Fruit fly (Drosophila melanogaster) whole organism, embryonic: ENCODE results near the gene CG44405.
A peak's percentile ranks its signal among the peaks of the same experiment; 100 is the strongest.

Experiments used
- Atf3 ChIP-seq: fragments of 200-800 bp; sonication (Bioruptor generic); optimal IDR thresholded peaks from 3 replicates; lab custom pipeline; 2016; ENCODE audit warnings: missing biosample characterization, missing genetic modification characterization
- B-H2 ChIP-seq: fragments of 200-800 bp; sonication (Bioruptor generic); optimal IDR thresholded peaks from 2 replicates; lab custom pipeline; 2018; ENCODE audit warnings: missing biosample characterization, mild to moderate bottlenecking, missing genetic modification characterization
- Blimp-1 ChIP-seq: fragments of 200-800 bp; sonication (Bioruptor generic); optimal IDR thresholded peaks from 3 replicates; lab custom pipeline; 2018; ENCODE audit warnings: missing biosample characterization, missing genetic modification characterization, mild to moderate bottlenecking, moderate library complexity, missing genetic modification reagents
- CG10147 ChIP-seq: fragments of 200-800 bp; sonication (Bioruptor generic); optimal IDR thresholded peaks from 2 replicates; lab custom pipeline; 2019; ENCODE audit warnings: missing biosample characterization, mild to moderate bottlenecking, missing genetic modification characterization, moderate library complexity
- CG10431 ChIP-seq: fragments of 200-800 bp; sonication (Bioruptor generic); optimal IDR thresholded peaks from 3 replicates; lab custom pipeline; 2018; ENCODE audit warnings: missing biosample characterization, mild to moderate bottlenecking, missing genetic modification characterization
- CG12104 ChIP-seq: fragments of 200-800 bp; sonication (Bioruptor generic); optimal IDR thresholded peaks from 3 replicates; lab custom pipeline; 2016; ENCODE audit warnings: missing biosample characterization, missing genetic modification characterization
- CG12236 ChIP-seq: fragments of 200-800 bp; sonication (Bioruptor generic); optimal IDR thresholded peaks from 2 replicates; lab custom pipeline; 2016; ENCODE audit warnings: missing biosample characterization, missing genetic modification characterization
- CG12391 ChIP-seq: fragments of 200-800 bp; sonication (Bioruptor generic); optimal IDR thresholded peaks from 3 replicates; lab custom pipeline; 2018; ENCODE audit warnings: missing biosample characterization, mild to moderate bottlenecking, missing genetic modification characterization, moderate library complexity
- CG12659 ChIP-seq: fragments of 200-800 bp; sonication (Bioruptor generic); optimal IDR thresholded peaks from 3 replicates; lab custom pipeline; 2017; ENCODE audit warnings: mild to moderate bottlenecking, missing biosample characterization, missing genetic modification reagents, missing genetic modification characterization
- CG14667 ChIP-seq: fragments of 200-800 bp; sonication (Bioruptor generic); IDR thresholded peaks from 2 replicates; pipeline ENCODE4 v1.3.6; 2022; ENCODE audit warnings: missing biosample characterization, missing genetic modification characterization
- CG17361 ChIP-seq: fragments of 200-800 bp; sonication (Bioruptor generic); IDR thresholded peaks from 3 replicates; pipeline ENCODE4 v1.3.6; 2022; ENCODE audit warnings: missing biosample characterization, missing genetic modification characterization
- CG18764 ChIP-seq: fragments of 200-800 bp; sonication (Bioruptor generic); optimal IDR thresholded peaks from 3 replicates; lab custom pipeline; 2016; ENCODE audit warnings: missing biosample characterization, missing genetic modification characterization
- CG2202 ChIP-seq: fragments of 200-800 bp; sonication (Bioruptor generic); optimal IDR thresholded peaks from 2 replicates; lab custom pipeline; 2018; ENCODE audit warnings: missing biosample characterization, mild to moderate bottlenecking, missing genetic modification characterization
- CG3163 ChIP-seq: fragments of 200-800 bp; sonication (Bioruptor generic); optimal IDR thresholded peaks from 3 replicates; lab custom pipeline; 2016; ENCODE audit warnings: missing biosample characterization, missing genetic modification characterization
- CG34376 ChIP-seq: fragments of 200-800 bp; sonication (Bioruptor generic); optimal IDR thresholded peaks from 2 replicates; lab custom pipeline; 2018; ENCODE audit warnings: missing biosample characterization, mild to moderate bottlenecking, missing genetic modification characterization
- CG4424 ChIP-seq: fragments of 200-800 bp; sonication (Bioruptor generic); optimal IDR thresholded peaks from 3 replicates; lab custom pipeline; 2016; ENCODE audit warnings: missing biosample characterization, missing genetic modification characterization
- CG9797 ChIP-seq: fragments of 200-800 bp; sonication (Bioruptor generic); optimal IDR thresholded peaks from 3 replicates; lab custom pipeline; 2018; ENCODE audit warnings: missing biosample characterization, mild to moderate bottlenecking, missing genetic modification characterization
- CkIIα-i1 ChIP-seq: fragments of 200-800 bp; sonication (Bioruptor generic); IDR thresholded peaks from 2 replicates; pipeline ENCODE4 v1.3.6; 2022; ENCODE audit warnings: missing biosample characterization, missing genetic modification characterization
- Dip2 ChIP-seq: fragments of 200-800 bp; sonication (Bioruptor generic); IDR thresholded peaks from 2 replicates; pipeline ENCODE4 v1.3.6; 2022; ENCODE audit warnings: missing biosample characterization, missing genetic modification characterization
- Dref ChIP-seq: fragments of 200-800 bp; sonication (Bioruptor generic); IDR thresholded peaks from 2 replicates; pipeline ENCODE4 v1.3.6; 2022; ENCODE audit warnings: missing biosample characterization, missing genetic modification characterization
- Fer1 ChIP-seq: fragments of 200-800 bp; sonication (Bioruptor generic); optimal IDR thresholded peaks from 2 replicates; lab custom pipeline; 2017; ENCODE audit warnings: missing biosample characterization, mild to moderate bottlenecking, missing genetic modification characterization
- Gug ChIP-seq: fragments of 200-800 bp; sonication (Bioruptor generic); IDR thresholded peaks from 4 replicates; pipeline ENCODE4 v1.3.6; 2022; ENCODE audit warnings: missing biosample characterization, missing genetic modification characterization
- H2.0 ChIP-seq: fragments of 200-800 bp; sonication (Bioruptor generic); IDR thresholded peaks from 2 replicates; pipeline ENCODE4 v1.3.6; 2022; ENCODE audit warnings: missing biosample characterization, missing genetic modification characterization
- HLH4C ChIP-seq: fragments of 200-800 bp; sonication (Bioruptor generic); IDR thresholded peaks from 3 replicates; pipeline ENCODE4 v1.3.6; 2022; ENCODE audit warnings: missing biosample characterization, missing genetic modification characterization; ENCODE audit not compliant: partially characterized antibody
- Lhr ChIP-seq: fragments of 200-800 bp; sonication (Bioruptor generic); optimal IDR thresholded peaks from 3 replicates; lab custom pipeline; 2017; ENCODE audit warnings: mild to moderate bottlenecking, missing biosample characterization, missing genetic modification reagents, missing genetic modification characterization
- MTF-1 ChIP-seq: fragments of 200-800 bp; sonication (Bioruptor generic); optimal IDR thresholded peaks from 2 replicates; lab custom pipeline; 2018; ENCODE audit warnings: missing biosample characterization, mild to moderate bottlenecking, missing genetic modification characterization, borderline replicate concordance
- NC2α ChIP-seq: fragments of 200-800 bp; sonication (Bioruptor generic); optimal IDR thresholded peaks from 2 replicates; lab custom pipeline; 2016; ENCODE audit warnings: missing biosample characterization, missing genetic modification characterization
- NC2β ChIP-seq: fragments of 200-800 bp; sonication (Bioruptor generic); optimal IDR thresholded peaks from 2 replicates; lab custom pipeline; 2016; ENCODE audit warnings: missing biosample characterization, missing genetic modification characterization
- Nf-YB ChIP-seq: fragments of 200-800 bp; sonication (Bioruptor generic); optimal IDR thresholded peaks from 3 replicates; lab custom pipeline; 2019; ENCODE audit warnings: missing biosample characterization, mild to moderate bottlenecking, missing genetic modification characterization, moderate library complexity
- Pdp1 ChIP-seq, 2 experiments: fragments of 200-800 bp; sonication (Bioruptor generic); optimal IDR thresholded peaks; 3 replicates each; lab custom pipeline; 2016; ENCODE audit warnings: missing biosample characterization in 2 of 2, missing genetic modification characterization in 2 of 2, mild to moderate bottlenecking in 1 of 2, moderate library complexity in 1 of 2
- Poxn ChIP-seq: fragments of 200-800 bp; sonication (Bioruptor generic); IDR thresholded peaks from 2 replicates; pipeline ENCODE4 v1.3.6; 2022; ENCODE audit warnings: missing biosample characterization, missing genetic modification characterization
- Ravus ChIP-seq: fragments of 200-800 bp; sonication (Bioruptor generic); IDR thresholded peaks from 2 replicates; pipeline ENCODE4 v1.3.6; 2022; ENCODE audit warnings: missing biosample characterization, missing genetic modification characterization
- Xbp1 ChIP-seq: fragments of 200-800 bp; sonication (Bioruptor generic); optimal IDR thresholded peaks from 3 replicates; lab custom pipeline; 2016; ENCODE audit warnings: missing biosample characterization, mild to moderate bottlenecking, missing genetic modification characterization
- Xrp1 ChIP-seq: fragments of 200-800 bp; sonication (Bioruptor generic); IDR thresholded peaks from 2 replicates; pipeline ENCODE4 v1.3.6; 2022; ENCODE audit warnings: missing biosample characterization, missing genetic modification characterization
- bigmax ChIP-seq: fragments of 200-800 bp; sonication (Bioruptor generic); optimal IDR thresholded peaks from 2 replicates; lab custom pipeline; 2018; ENCODE audit warnings: missing biosample characterization, mild to moderate bottlenecking, missing genetic modification characterization
- br ChIP-seq: fragments of >200 bp; optimal IDR thresholded peaks from 2 replicates; lab custom pipeline; 2017
- cato ChIP-seq: fragments of 200-800 bp; sonication (Bioruptor generic); optimal IDR thresholded peaks from 2 replicates; lab custom pipeline; 2016; ENCODE audit warnings: missing biosample characterization, missing genetic modification characterization, borderline replicate concordance
- da ChIP-seq: fragments of 200-800 bp; sonication (Bioruptor generic); optimal IDR thresholded peaks from 2 replicates; lab custom pipeline; 2016; ENCODE audit warnings: missing biosample characterization, missing genetic modification characterization
- dimm ChIP-seq: fragments of 200-800 bp; sonication (Bioruptor generic); IDR thresholded peaks from 2 replicates; pipeline ENCODE4 v1.3.6; 2022; ENCODE audit warnings: missing biosample characterization, missing genetic modification characterization
- fu2 ChIP-seq: fragments of 200-800 bp; sonication (Bioruptor generic); optimal IDR thresholded peaks from 2 replicates; lab custom pipeline; 2016; ENCODE audit warnings: missing biosample characterization, missing genetic modification characterization
- her ChIP-seq: fragments of 200-800 bp; sonication (Bioruptor generic); optimal IDR thresholded peaks from 2 replicates; lab custom pipeline; 2016; ENCODE audit warnings: missing biosample characterization, missing genetic modification characterization
- kni ChIP-seq: fragments of 200-800 bp; sonication (Bioruptor generic); optimal IDR thresholded peaks from 3 replicates; lab custom pipeline; 2017; ENCODE audit warnings: mild to moderate bottlenecking, missing biosample characterization, missing genetic modification reagents, missing genetic modification characterization
- odd ChIP-seq: fragments of 200-800 bp; sonication (Bioruptor generic); optimal IDR thresholded peaks from 2 replicates; lab custom pipeline; 2017; ENCODE audit warnings: missing biosample characterization, mild to moderate bottlenecking, missing genetic modification characterization
- otp ChIP-seq: fragments of 200-800 bp; sonication (Bioruptor generic); IDR thresholded peaks from 3 replicates; pipeline ENCODE4, ENCODE4 v1.3.6; 2022; ENCODE audit warnings: missing biosample characterization, missing genetic modification characterization
- seq ChIP-seq: fragments of 200-800 bp; sonication (Bioruptor generic); IDR thresholded peaks from 2 replicates; pipeline ENCODE4 v1.3.6; 2022; ENCODE audit warnings: missing biosample characterization, missing genetic modification characterization
- sim ChIP-seq: fragments of 200-800 bp; sonication (Bioruptor generic); IDR thresholded peaks from 2 replicates; pipeline ENCODE4 v1.3.6; 2022; ENCODE audit warnings: missing biosample characterization, missing genetic modification characterization
- slp2 ChIP-seq: fragments of 200-800 bp; sonication (Bioruptor generic); optimal IDR thresholded peaks from 2 replicates; lab custom pipeline; 2016; ENCODE audit warnings: missing biosample characterization, missing genetic modification characterization
- tx ChIP-seq: fragments of 200-800 bp; sonication (Bioruptor generic); optimal IDR thresholded peaks from 2 replicates; lab custom pipeline; 2016; ENCODE audit warnings: missing biosample characterization, missing genetic modification characterization
- vvl ChIP-seq: fragments of 200-800 bp; sonication (Bioruptor generic); IDR thresholded peaks from 2 replicates; pipeline ENCODE4 v1.3.6; 2022; ENCODE audit warnings: missing biosample characterization, missing genetic modification characterization
- wdn ChIP-seq: fragments of 200-800 bp; sonication (Bioruptor generic); IDR thresholded peaks from 2 replicates; pipeline ENCODE4 v1.3.6; 2022; ENCODE audit warnings: missing biosample characterization, missing genetic modification characterization
- wor ChIP-seq: fragments of 200-800 bp; sonication (Bioruptor generic); IDR thresholded peaks from 2 replicates; pipeline ENCODE4 v1.3.6; 2022; ENCODE audit warnings: missing biosample characterization, missing genetic modification characterization
- zf30C ChIP-seq: fragments of 200-800 bp; sonication (Bioruptor generic); optimal IDR thresholded peaks from 3 replicates; lab custom pipeline; 2018; ENCODE audit warnings: missing biosample characterization, mild to moderate bottlenecking, missing genetic modification characterization

The CG44405 gene

dm6 chr2L:16302773-16303279, 39.3 kb downstream of the CG44405 start, which contains the start of gene GMF:
TSS of gene GMF (minus strand) at chr2L:16302954.
- TF ChIP-seq CG12391 (tag; lab: Kevin White, UChicago): peak; percentile 78
- TF ChIP-seq Dref: no peak
- no peak for TF ChIP-seq NC2α (GFP tag; lab: Kevin White, UChicago)
- TF ChIP-seq CG34376 (GFP tag; lab: Kevin White, UChicago): no peak
- TF ChIP-seq zf30C (GFP tag; lab: Kevin White, UChicago): no peak
- no peak for TF ChIP-seq otp (GFP tag; lab: Robert Waterston, UW)
- no peak for TF ChIP-seq CkIIα-i1 (GFP tag; lab: Robert Waterston, UW)
- TF ChIP-seq sim (GFP tag; lab: Robert Waterston, UW): no peak
- no peak for TF ChIP-seq Poxn (GFP tag; lab: Robert Waterston, UW)
- TF ChIP-seq CG3163: no peak
- no peak for TF ChIP-seq bigmax (GFP tag; lab: Kevin White, UChicago)
- TF ChIP-seq her (GFP tag; lab: Kevin White, UChicago): no peak
- no peak for TF ChIP-seq CG10431 (GFP tag; lab: Kevin White, UChicago)
- TF ChIP-seq Fer1 (GFP tag; lab: Kevin White, UChicago): peak; percentile 2
- TF ChIP-seq CG12236 (GFP tag; lab: Kevin White, UChicago): no peak
- peak; percentile 60 for TF ChIP-seq CG9797
- TF ChIP-seq seq (GFP tag; lab: Robert Waterston, UW): no peak
- TF ChIP-seq CG4424: peak; percentile 48
- TF ChIP-seq Lhr (GFP tag; lab: Kevin White, UChicago): peak; percentile 53
- TF ChIP-seq dimm (GFP tag; lab: Robert Waterston, UW): no peak
- TF ChIP-seq CG2202 (tag; lab: Kevin White, UChicago): no peak
- TF ChIP-seq CG12104 (GFP tag; lab: Kevin White, UChicago): no peak
- no peak for TF ChIP-seq Blimp-1 (GFP tag; lab: Kevin White, UChicago)
- TF ChIP-seq H2.0 (GFP tag; lab: Robert Waterston, UW): no peak
- peak; percentile 43 for TF ChIP-seq Xbp1 (GFP tag; lab: Kevin White, UChicago)
- TF ChIP-seq Ravus (GFP tag; lab: Robert Waterston, UW): no peak
- no peak for TF ChIP-seq CG14667 (GFP tag; lab: Robert Waterston, UW)
- no peak for TF ChIP-seq MTF-1
- no peak for TF ChIP-seq slp2
- TF ChIP-seq da: no peak
- TF ChIP-seq CG18764: no peak
- TF ChIP-seq fu2 (GFP tag; lab: Kevin White, UChicago): no peak
- no peak for TF ChIP-seq Nf-YB (GFP tag; lab: Kevin White, UChicago)
- TF ChIP-seq Gug (GFP tag; lab: Robert Waterston, UW): no peak
- TF ChIP-seq Atf3 (GFP tag; lab: Kevin White, UChicago): no peak
- TF ChIP-seq cato (GFP tag; lab: Kevin White, UChicago): peak; percentile 11
- no peak for TF ChIP-seq Dip2
- TF ChIP-seq wor (GFP tag; lab: Robert Waterston, UW): no peak
- TF ChIP-seq Xrp1 (GFP tag; lab: Robert Waterston, UW): peak; percentile 55
- TF ChIP-seq odd (GFP tag; lab: Kevin White, UChicago): no peak
- peak; percentile 5 to 29 for TF ChIP-seq Pdp1 (GFP tag; optimal IDR thresholded peaks at IDR 0.05; lab: Kevin White, UChicago)
- TF ChIP-seq CG17361: peak; percentile 78; the same call in 2 of the 3 replicates
- no peak for TF ChIP-seq tx (GFP tag; lab: Kevin White, UChicago)
- TF ChIP-seq NC2β (GFP tag; lab: Kevin White, UChicago): peak; percentile 38
- TF ChIP-seq B-H2 (GFP tag; lab: Kevin White, UChicago): peak; percentile 62
- TF ChIP-seq br (lab: Kevin White, UChicago): no peak
- TF ChIP-seq HLH4C: no peak
- TF ChIP-seq vvl (GFP tag; lab: Robert Waterston, UW): peak; percentile 49; the same call in 1 of the 2 replicates
- TF ChIP-seq CG12659 (GFP tag; lab: Kevin White, UChicago): peak; percentile 67
- peak; percentile 48 for TF ChIP-seq CG10147 (GFP tag; lab: Kevin White, UChicago)
- TF ChIP-seq wdn (GFP tag; lab: Robert Waterston, UW): no peak
- TF ChIP-seq kni (GFP tag; lab: Kevin White, UChicago): no peak
